In the genomic region with DNA sequence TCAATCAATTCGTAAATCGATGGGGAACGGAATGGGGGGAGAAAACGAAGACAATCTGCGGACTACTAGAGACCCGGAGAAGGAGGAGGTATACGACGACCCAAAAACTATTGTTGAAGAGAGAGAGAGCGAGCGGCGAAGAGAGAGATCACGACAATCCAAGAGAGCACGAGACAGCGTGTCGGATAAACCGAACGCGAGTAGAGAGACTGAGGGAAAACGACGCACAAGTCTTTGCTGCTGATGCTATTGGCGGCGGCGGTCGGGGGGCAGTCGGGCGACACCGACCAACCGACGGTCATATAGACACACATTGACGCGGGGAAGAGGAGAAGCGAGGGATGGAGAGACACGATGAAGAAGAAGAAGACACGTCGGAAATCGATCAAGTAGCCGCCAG, we compare ENCODE assay signal across 4 worm cellular contexts.
TF ChIP-seq lines count a peak whose summit lies in the region.

No protein-coding gene starts in this region.

TF ChIP-seq in whole organism, L2 larva, 48 proteins besides CTCF, POLR2A, EP300 and RAD21 (continues in another document):
- TF ChIP-seq Y55F3AM.14 (GFP tag; optimal IDR thresholded peaks at IDR 0.05; lab: Kevin White, UChicago) (peak; percentile 34), nhr-77 (tag; optimal IDR thresholded peaks at IDR 0.05; lab: Kevin White, UChicago) (no peak), nhr-25 (tag; optimal IDR thresholded peaks at IDR 0.05; lab: Kevin White, UChicago) (peak; percentile 62), ZK546.5 (tag; optimal IDR thresholded peaks at IDR 0.05; lab: Kevin White, UChicago) (no peak), elt-3 (tag; optimal IDR thresholded peaks at IDR 0.05; lab: Kevin White, UChicago) (no peak), mab-5 (tag; optimal IDR thresholded peaks at IDR 0.05; lab: Kevin White, UChicago) (peak; percentile 68), unc-39 (tag; optimal IDR thresholded peaks at IDR 0.05; lab: Kevin White, UChicago) (no peak), sma-9 (GFP tag; optimal IDR thresholded peaks at IDR 0.05; lab: Kevin White, UChicago) (peak; percentile 42), sma-9 (tag; optimal IDR thresholded peaks at IDR 0.05; lab: Kevin White, UChicago) (no peak), mbf-1 (tag; optimal IDR thresholded peaks at IDR 0.05; lab: Kevin White, UChicago) (no peak), nhr-11 (tag; optimal IDR thresholded peaks at IDR 0.05; lab: Kevin White, UChicago) (no peak), nhr-21 (tag; optimal IDR thresholded peaks at IDR 0.05; lab: Kevin White, UChicago) (peak; percentile 57), unc-62 (GFP tag; optimal IDR thresholded peaks at IDR 0.05; lab: Kevin White, UChicago) (no peak), lin-11 (tag; optimal IDR thresholded peaks at IDR 0.05; lab: Kevin White, UChicago) (peak; percentile 66), nhr-129 (tag; optimal IDR thresholded peaks at IDR 0.05; lab: Kevin White, UChicago) (peak; percentile 93), ztf-1 (GFP tag; conservative IDR thresholded peaks at IDR 0.05; lab: Robert Waterston, UW) (no peak), dmd-4 (tag; optimal IDR thresholded peaks at IDR 0.05; lab: Kevin White, UChicago) (no peak), unc-55 (GFP tag; optimal IDR thresholded peaks at IDR 0.05; lab: Kevin White, UChicago) (peak; percentile 72), lin-13 (GFP tag; optimal IDR thresholded peaks at IDR 0.05; lab: Kevin White, UChicago) (peak; percentile 79), ceh-16 (tag; optimal IDR thresholded peaks at IDR 0.05; lab: Kevin White, UChicago) (no peak), crh-2 (tag; optimal IDR thresholded peaks at IDR 0.05; lab: Kevin White, UChicago) (peak; percentile 83), nhr-6 (tag; optimal IDR thresholded peaks at IDR 0.05; lab: Kevin White, UChicago) (no peak)

TF ChIP-seq in whole organism, L4 larva, 104 proteins besides CTCF, POLR2A, EP300 and RAD21 (continues in another document):
- TF ChIP-seq zip-2 (tag; optimal IDR thresholded peaks at IDR 0.05; lab: Kevin White, UChicago) (no peak), ceh-62 (tag; optimal IDR thresholded peaks at IDR 0.05; lab: Kevin White, UChicago) (no peak), dmd-8 (GFP tag; IDR thresholded peaks at IDR 0.05; lab: Robert Waterston, UW) (peak; percentile 72), F37D6.2 (tag; optimal IDR thresholded peaks at IDR 0.05; lab: Kevin White, UChicago) (peak; percentile 67), nhr-11 (tag; optimal IDR thresholded peaks at IDR 0.05; lab: Kevin White, UChicago) (peak; percentile 70), ceh-44 (GFP tag; IDR thresholded peaks at IDR 0.05; lab: Robert Waterston, UW) (no peak), F10B5.3 (tag; optimal IDR thresholded peaks at IDR 0.05; lab: Kevin White, UChicago) (peak; percentile 9), nhr-237 (tag; optimal IDR thresholded peaks at IDR 0.05; lab: Kevin White, UChicago) (no peak), Y75B8A.6 (GFP tag; IDR thresholded peaks at IDR 0.05; lab: Robert Waterston, UW) (no peak), daf-16 (GFP tag; optimal IDR thresholded peaks at IDR 0.05; lab: Kevin White, UChicago) (peak in 1 of 2 experiments; percentile 37), daf-16 (tag; optimal IDR thresholded peaks at IDR 0.05; lab: Kevin White, UChicago) (peak; percentile 2), hlh-30 (tag; optimal IDR thresholded peaks at IDR 0.05; lab: Kevin White, UChicago; ENCODE audit: insufficient read depth) (peak; percentile 89), ceh-28 (tag; optimal IDR thresholded peaks at IDR 0.05; lab: Kevin White, UChicago) (peak; percentile 65), nhr-111 (GFP tag; optimal IDR thresholded peaks at IDR 0.05; lab: Kevin White, UChicago) (no peak), dmd-6 (GFP tag; IDR thresholded peaks at IDR 0.05; lab: Robert Waterston, UW) (peak; percentile 52), pqm-1 (tag; optimal IDR thresholded peaks at IDR 0.05; lab: Kevin White, UChicago) (no peak), nhr-76 (tag; optimal IDR thresholded peaks at IDR 0.05; lab: Kevin White, UChicago) (no peak), lin-1 (GFP tag; IDR thresholded peaks at IDR 0.05; lab: Robert Waterston, UW) (no peak), ces-1 (GFP tag; optimal IDR thresholded peaks at IDR 0.05; lab: Kevin White, UChicago) (no peak), arid-1 (GFP tag; conservative IDR thresholded peaks at IDR 0.05; lab: Robert Waterston, UW) (peak; percentile 57), sdz-12 (GFP tag; optimal IDR thresholded peaks at IDR 0.05; lab: Kevin White, UChicago) (no peak), nhr-42 (GFP tag; IDR thresholded peaks at IDR 0.05; lab: Robert Waterston, UW) (no peak; the same call in 1 of the 2 replicates), saeg-2 (GFP tag; IDR thresholded peaks at IDR 0.05; lab: Robert Waterston, UW) (no peak)

TF ChIP-seq in whole organism, late embryonic, 69 proteins besides CTCF, POLR2A, EP300 and RAD21 (continues in another document):
- no peak for TF ChIP-seq gmeb-2 (tag; optimal IDR thresholded peaks at IDR 0.05; lab: Kevin White, UChicago)
- no peak for TF ChIP-seq fax-1 (tag; optimal IDR thresholded peaks at IDR 0.05; lab: Kevin White, UChicago)
- no peak for TF ChIP-seq ztf-16 (tag; optimal IDR thresholded peaks at IDR 0.05; lab: Kevin White, UChicago)
- TF ChIP-seq ceh-18 (tag; optimal IDR thresholded peaks at IDR 0.05; lab: Kevin White, UChicago), result peak; percentile 92
- 0 out of 2 replicates have a peak, but pooled peaks have one; percentile 9 for TF ChIP-seq ceh-45 (GFP tag; IDR thresholded peaks at IDR 0.05; lab: Robert Waterston, UW)
- TF ChIP-seq ceh-48 (tag; optimal IDR thresholded peaks at IDR 0.05; lab: Kevin White, UChicago), result peak; percentile 65
- TF ChIP-seq dmd-4 (tag; optimal IDR thresholded peaks at IDR 0.05; lab: Kevin White, UChicago; ENCODE audit: borderline replicate concordance), result peak; percentile 22
- no peak for TF ChIP-seq npax-4 (tag; optimal IDR thresholded peaks at IDR 0.05; lab: Kevin White, UChicago)
- TF ChIP-seq ceh-6 (GFP tag; optimal IDR thresholded peaks at IDR 0.05; lab: Kevin White, UChicago), result peak; percentile 10
- peak; percentile 51 for TF ChIP-seq unc-42 (tag; optimal IDR thresholded peaks at IDR 0.05; lab: Kevin White, UChicago)
- TF ChIP-seq ceh-2 (tag; optimal IDR thresholded peaks at IDR 0.05; lab: Kevin White, UChicago), result peak; percentile 54
- TF ChIP-seq pha-2 (tag; optimal IDR thresholded peaks at IDR 0.05; lab: Kevin White, UChicago), result no peak
- TF ChIP-seq tbx-7 (tag; optimal IDR thresholded peaks at IDR 0.05; lab: Kevin White, UChicago), result peak; percentile 3
- TF ChIP-seq hlh-6 (tag; optimal IDR thresholded peaks at IDR 0.05; lab: Kevin White, UChicago), result peak; percentile 35
- TF ChIP-seq unc-86 (tag; optimal IDR thresholded peaks at IDR 0.05; lab: Kevin White, UChicago), result no peak
- TF ChIP-seq K02D7.2 (tag; optimal IDR thresholded peaks at IDR 0.05; lab: Kevin White, UChicago), result no peak
- TF ChIP-seq ref-2 (tag; optimal IDR thresholded peaks at IDR 0.05; lab: Kevin White, UChicago), result peak; percentile 88
- TF ChIP-seq rnt-1 (tag; optimal IDR thresholded peaks at IDR 0.05; lab: Kevin White, UChicago), result peak; percentile 83
- peak; percentile 78 for TF ChIP-seq hlh-30 (tag; optimal IDR thresholded peaks at IDR 0.05; lab: Kevin White, UChicago; ENCODE audit: insufficient read depth)
- TF ChIP-seq pag-3 (tag; optimal IDR thresholded peaks at IDR 0.05; lab: Kevin White, UChicago; ENCODE audit: borderline replicate concordance), result no peak
- TF ChIP-seq dve-1 (tag; optimal IDR thresholded peaks at IDR 0.05; lab: Kevin White, UChicago), result peak; percentile 64
- TF ChIP-seq eyg-1 (tag; optimal IDR thresholded peaks at IDR 0.05; lab: Kevin White, UChicago), result no peak
- TF ChIP-seq unc-55 (GFP tag; optimal IDR thresholded peaks at IDR 0.05; lab: Kevin White, UChicago), result peak; percentile 86
- TF ChIP-seq hlh-8 (tag; optimal IDR thresholded peaks at IDR 0.05; lab: Kevin White, UChicago), result peak; percentile 15

TF ChIP-seq in whole organism, mixed stage, embryonic, 35 proteins besides CTCF, POLR2A, EP300 and RAD21 (continues in another document):
- TF ChIP-seq mls-2 (tag; optimal IDR thresholded peaks at IDR 0.05; lab: Kevin White, UChicago), result peak; percentile 58
- TF ChIP-seq M03D4.4 (tag; optimal IDR thresholded peaks at IDR 0.05; lab: Kevin White, UChicago), result peak; percentile 52
- no peak for TF ChIP-seq lin-32 (GFP tag; optimal IDR thresholded peaks at IDR 0.05; lab: Kevin White, UChicago)
- TF ChIP-seq cnd-1 (tag; optimal IDR thresholded peaks at IDR 0.05; lab: Kevin White, UChicago), result peak; percentile 79
- TF ChIP-seq sptf-1 (tag; optimal IDR thresholded peaks at IDR 0.05; lab: Kevin White, UChicago), result peak; percentile 49
- TF ChIP-seq snpc-4 (tag; optimal IDR thresholded peaks at IDR 0.05; lab: Kevin White, UChicago), result no peak
- no peak for TF ChIP-seq nhr-12 (tag; optimal IDR thresholded peaks at IDR 0.05; lab: Kevin White, UChicago)
- TF ChIP-seq zip-8 (tag; optimal IDR thresholded peaks at IDR 0.05; lab: Kevin White, UChicago), result no peak
- TF ChIP-seq lsy-2 (tag; optimal IDR thresholded peaks at IDR 0.05; lab: Kevin White, UChicago), result peak; percentile 68
- TF ChIP-seq ces-1 (GFP tag; optimal IDR thresholded peaks at IDR 0.05; lab: Kevin White, UChicago), result peak; percentile 60
- peak; percentile 72 for TF ChIP-seq drap-1 (GFP tag; optimal IDR thresholded peaks at IDR 0.05; lab: Kevin White, UChicago)
- peak; percentile 51 for TF ChIP-seq lin-13 (tag; optimal IDR thresholded peaks at IDR 0.05; lab: Kevin White, UChicago)
- peak; percentile 52 for TF ChIP-seq ztf-11 (tag; optimal IDR thresholded peaks at IDR 0.05; lab: Kevin White, UChicago)
- TF ChIP-seq ceh-83 (GFP tag; optimal IDR thresholded peaks at IDR 0.05; lab: Kevin White, UChicago), result peak; percentile 52
- no peak for TF ChIP-seq nhr-28 (tag; optimal IDR thresholded peaks at IDR 0.05; lab: Kevin White, UChicago)
- TF ChIP-seq blmp-1 (tag; optimal IDR thresholded peaks at IDR 0.05; lab: Kevin White, UChicago), result no peak
- peak; percentile 9 for TF ChIP-seq elt-1 (tag; optimal IDR thresholded peaks at IDR 0.05; lab: Kevin White, UChicago; ENCODE audit: borderline replicate concordance, insufficient read depth)
- TF ChIP-seq unc-120 (tag; optimal IDR thresholded peaks at IDR 0.05; lab: Kevin White, UChicago; ENCODE audit: poor library complexity, severe bottlenecking), result peak; percentile 76
- no peak for TF ChIP-seq sem-2 (GFP tag; optimal IDR thresholded peaks at IDR 0.05; lab: Kevin White, UChicago)
- TF ChIP-seq ceh-43 (GFP tag; optimal IDR thresholded peaks at IDR 0.05; lab: Kevin White, UChicago), result no peak
- no peak for TF ChIP-seq elt-3 (tag; optimal IDR thresholded peaks at IDR 0.05; lab: Kevin White, UChicago)
- no peak for TF ChIP-seq unc-39 (tag; optimal IDR thresholded peaks at IDR 0.05; lab: Kevin White, UChicago)
- peak; percentile 39 for TF ChIP-seq pha-4 (tag; optimal IDR thresholded peaks at IDR 0.05; lab: Kevin White, UChicago)
- TF ChIP-seq hlh-1 (tag; optimal IDR thresholded peaks at IDR 0.05; lab: Kevin White, UChicago), result peak; percentile 26
- TF ChIP-seq flh-1 (GFP tag; optimal IDR thresholded peaks at IDR 0.05; lab: Kevin White, UChicago), result no peak
- TF ChIP-seq ham-2 (GFP tag; optimal IDR thresholded peaks at IDR 0.05; lab: Kevin White, UChicago), result peak; percentile 90
- peak; percentile 95 for TF ChIP-seq nhr-2 (tag; optimal IDR thresholded peaks at IDR 0.05; lab: Kevin White, UChicago)
- no peak for TF ChIP-seq mep-1 (tag; optimal IDR thresholded peaks at IDR 0.05; lab: Kevin White, UChicago)
